Worm (Caenorhabditis elegans): Measurements from ENCODE around the gene grld-1.

DNA sequence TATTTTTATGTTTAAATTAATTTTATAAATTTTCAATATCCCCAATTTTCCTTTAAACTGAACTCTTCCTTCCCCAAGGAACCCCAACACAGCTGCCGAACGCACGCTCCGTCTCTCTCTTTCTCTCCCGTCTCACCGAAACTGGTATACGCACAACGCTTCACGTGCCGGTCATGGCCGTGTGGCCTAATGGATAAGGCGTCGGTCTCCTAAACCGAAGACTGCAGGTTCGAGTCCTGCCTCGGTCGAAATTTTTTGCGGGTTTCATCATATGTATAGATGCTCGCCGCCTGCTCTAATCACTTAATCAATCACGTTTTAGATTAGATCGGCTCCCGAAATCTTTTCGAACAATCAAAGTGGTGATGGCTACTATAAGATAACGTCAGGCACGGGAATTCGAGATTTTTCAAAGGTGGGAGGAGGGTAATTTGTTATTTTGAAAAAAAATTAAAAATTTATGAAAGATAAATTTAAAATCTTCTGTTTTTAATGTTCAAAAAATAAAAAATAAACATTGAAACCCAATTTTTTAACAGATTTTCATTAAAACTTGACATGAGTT is 18.2 kb upstream of the grld-1 start:
- TF ChIP-seq hnd-1 (tag; optimal IDR thresholded peaks at IDR 0.05) (peak; percentile 84), B0310.2 (tag; optimal IDR thresholded peaks at IDR 0.05) (peak; percentile 93), scrt-1 (GFP tag; IDR thresholded peaks at IDR 0.05) (peak; percentile 99)
